Worm (Caenorhabditis elegans) whole organism, L4 larva: ENCODE results near the gene pdr-1.
"Not testable (repeated sequence)": the region's sequence is repeated elsewhere in the genome, so short reads cannot be mapped to it uniquely, and the experiment has no call there.

Experiments used
- D1046.2 ChIP-seq: fragments of 200-800 bp; sonication (Bioruptor generic); IDR thresholded peaks from 2 replicates; pipeline ENCODE4 v1.3.6; 2022; ENCODE audit warnings: missing genetic modification characterization, missing compliant biosample characterization
- F44E2.7 ChIP-seq: fragments of 200-800 bp; sonication (Bioruptor generic); IDR thresholded peaks from 2 replicates; pipeline ENCODE4 v2.1.2; 2022; ENCODE audit warnings: missing genetic modification characterization, missing compliant biosample characterization
- Y105C5A.15 ChIP-seq: fragments of 200-800 bp; sonication (Bioruptor generic); IDR thresholded peaks from 2 replicates; pipeline ENCODE4 v1.3.6; 2022; ENCODE audit warnings: missing genetic modification characterization, missing compliant biosample characterization
- Y48G9A.11 ChIP-seq: fragments of 200-800 bp; sonication (Bioruptor generic); IDR thresholded peaks from 2 replicates; pipeline ENCODE4 v1.3.6; 2022; ENCODE audit warnings: missing genetic modification reagents, missing genetic modification characterization, missing compliant biosample characterization
- Y5F2A.4 ChIP-seq: fragments of 200-800 bp; sonication (Bioruptor generic); optimal IDR thresholded peaks from 2 replicates; lab custom pipeline; 2018; ENCODE audit warnings: mild to moderate bottlenecking, missing genetic modification characterization, missing compliant biosample characterization
- aha-1 ChIP-seq: fragments of 150-350 bp; peaks from one replicate; lab custom pipeline; 2014; ENCODE audit warnings: missing biosample characterization, missing genetic modification characterization
- aly-2 ChIP-seq: sonication (generic microtip); optimal IDR thresholded peaks from 2 replicates; lab custom pipeline; 2018; ENCODE audit warnings: missing biosample characterization, missing genetic modification characterization
- ama-1 ChIP-seq: fragments of 150-350 bp; optimal IDR thresholded peaks from 2 replicates; lab custom pipeline; 2014; ENCODE audit warnings: inconsistent platforms, mixed read lengths
- attf-4 ChIP-seq: sonication (generic microtip); optimal IDR thresholded peaks from 3 replicates; lab custom pipeline; 2017; ENCODE audit warnings: missing biosample characterization, missing genetic modification characterization
- ceh-20 ChIP-seq: fragments of 200-800 bp; sonication (Bioruptor generic); IDR thresholded peaks from 2 replicates; pipeline ENCODE4 v1.3.6; 2022; ENCODE audit warnings: missing genetic modification reagents, missing genetic modification characterization, missing compliant biosample characterization
- ceh-62 ChIP-seq: sonication (generic microtip); optimal IDR thresholded peaks from 2 replicates; lab custom pipeline; 2017; ENCODE audit warnings: missing biosample characterization, missing genetic modification characterization
- daf-12 ChIP-seq: fragments of 150-350 bp; optimal IDR thresholded peaks from 2 replicates; lab custom pipeline; 2014; ENCODE audit warnings: missing biosample characterization, missing genetic modification reagents, missing genetic modification characterization
- daf-8 ChIP-seq: fragments of 200-800 bp; sonication (Bioruptor generic); IDR thresholded peaks from 2 replicates; pipeline ENCODE4 v1.3.6; 2022; ENCODE audit warnings: missing genetic modification characterization, missing compliant biosample characterization
- duxl-1 ChIP-seq: sonication (generic microtip); optimal IDR thresholded peaks from 2 replicates; lab custom pipeline; 2016; ENCODE audit warnings: mild to moderate bottlenecking, missing genetic modification characterization, moderate library complexity, missing compliant biosample characterization; ENCODE audit not compliant: poor library complexity
- dve-1 ChIP-seq: sonication (generic microtip); optimal IDR thresholded peaks from 2 replicates; lab custom pipeline; 2017; ENCODE audit warnings: antibody characterized with exemption, mild to moderate bottlenecking, missing genetic modification characterization, missing compliant biosample characterization; ENCODE audit not compliant: insufficient read depth
- egl-27 ChIP-seq: sonication (generic microtip); optimal IDR thresholded peaks from 3 replicates; lab custom pipeline; 2017; ENCODE audit warnings: missing biosample characterization, missing genetic modification reagents, missing genetic modification characterization
- fkh-10 ChIP-seq: fragments of 150-350 bp; optimal IDR thresholded peaks from 2 replicates; lab custom pipeline; 2014; ENCODE audit warnings: missing biosample characterization, missing genetic modification reagents, missing genetic modification characterization
- lin-15B ChIP-seq: fragments of 150-350 bp; sonication (generic microtip); optimal IDR thresholded peaks from 3 replicates; lab custom pipeline; 2014; ENCODE audit warnings: missing biosample characterization, missing genetic modification characterization
- lin-29 ChIP-seq: fragments of 200-800 bp; sonication (Bioruptor generic); IDR thresholded peaks from 2 replicates; pipeline ENCODE4 v1.3.6; 2022; ENCODE audit warnings: missing genetic modification reagents, missing genetic modification characterization, missing compliant biosample characterization
- lin-39 ChIP-seq: fragments of 150-350 bp; optimal IDR thresholded peaks from 2 replicates; lab custom pipeline; 2014; ENCODE audit warnings: missing biosample characterization, missing genetic modification reagents, missing genetic modification characterization
- lir-3 ChIP-seq: sonication (generic microtip); optimal IDR thresholded peaks from 2 replicates; lab custom pipeline; 2016; ENCODE audit warnings: mild to moderate bottlenecking, missing genetic modification characterization, missing compliant biosample characterization
- madf-5 ChIP-seq, 2 experiments: fragments of 200-800 bp; sonication (Bioruptor generic); IDR thresholded peaks; 2 replicates each; pipeline ENCODE4 v1.3.6; 2022; ENCODE audit warnings: missing compliant biosample characterization in 2 of 2, missing genetic modification characterization in 2 of 2
- mxl-2 ChIP-seq: fragments of 200-800 bp; sonication (Bioruptor generic); conservative IDR thresholded peaks from 2 replicates; pipeline ENCODE4 v1.3.6; 2022; ENCODE audit warnings: missing genetic modification reagents, missing genetic modification characterization, missing compliant biosample characterization
- mxl-3 ChIP-seq: fragments of 200-800 bp; sonication (Bioruptor generic); optimal IDR thresholded peaks from 2 replicates; lab custom pipeline; 2018; ENCODE audit warnings: mild to moderate bottlenecking, missing genetic modification characterization, missing compliant biosample characterization
- nhr-11 ChIP-seq: fragments of 150-350 bp; optimal IDR thresholded peaks from 2 replicates; lab custom pipeline; 2014; ENCODE audit warnings: missing biosample characterization, missing genetic modification characterization
- nhr-25 ChIP-seq: sonication (generic microtip); optimal IDR thresholded peaks from 2 replicates; lab custom pipeline; 2017; ENCODE audit warnings: missing genetic modification characterization, mild to moderate bottlenecking, missing compliant biosample characterization, antibody characterized with exemption, moderate library complexity, borderline replicate concordance; ENCODE audit not compliant: insufficient read depth
- nhr-28 ChIP-seq: fragments of 150-350 bp; optimal IDR thresholded peaks from 2 replicates; lab custom pipeline; 2014; ENCODE audit warnings: missing biosample characterization, missing genetic modification characterization
- nhr-42 ChIP-seq: fragments of 200-800 bp; sonication (Bioruptor generic); IDR thresholded peaks from 2 replicates; pipeline ENCODE4 v1.3.6; 2022; ENCODE audit warnings: missing genetic modification characterization, missing compliant biosample characterization
- nhr-6 ChIP-seq: fragments of 150-350 bp; optimal IDR thresholded peaks from 2 replicates; lab custom pipeline; 2014; ENCODE audit warnings: missing biosample characterization, missing genetic modification characterization
- nhr-77 ChIP-seq: fragments of 150-350 bp; optimal IDR thresholded peaks from 2 replicates; lab custom pipeline; 2014; ENCODE audit warnings: missing biosample characterization, missing genetic modification characterization
- pha-4 ChIP-seq, 2 experiments: fragments of 150-350 bp in 1 of 2; fragments of 200-800 bp in 1 of 2; sonication (Bioruptor generic) in 1 of 2; IDR thresholded peaks in 1 of 2; optimal IDR thresholded peaks in 1 of 2; 2 replicates each; pipeline versions ENCODE4 v1.3.6 to Lab custom; 2014 to 2022; ENCODE audit warnings: missing genetic modification characterization in 2 of 2, missing genetic modification reagents in 2 of 2, missing biosample characterization in 1 of 2, missing compliant biosample characterization in 1 of 2
- php-3 ChIP-seq: fragments of 200-800 bp; sonication (Bioruptor generic); IDR thresholded peaks from 2 replicates; pipeline ENCODE4 v1.3.6; 2022; ENCODE audit warnings: missing genetic modification reagents, missing genetic modification characterization, missing compliant biosample characterization
- pqm-1 ChIP-seq: sonication (generic microtip); optimal IDR thresholded peaks from 2 replicates; lab custom pipeline; 2017; ENCODE audit warnings: missing biosample characterization, missing genetic modification characterization
- set-16 ChIP-seq: fragments of 200-800 bp; sonication (Bioruptor generic); IDR thresholded peaks from 2 replicates; pipeline ENCODE4 v1.3.6; 2022; ENCODE audit warnings: missing genetic modification reagents, missing genetic modification characterization, missing compliant biosample characterization
- spr-1 ChIP-seq: sonication (generic microtip); optimal IDR thresholded peaks from 2 replicates; lab custom pipeline; 2016; ENCODE audit warnings: mild to moderate bottlenecking, missing genetic modification characterization, missing compliant biosample characterization
- spr-3 ChIP-seq: fragments of 200-800 bp; sonication (Bioruptor generic); optimal IDR thresholded peaks from 2 replicates; lab custom pipeline; 2018; ENCODE audit warnings: mild to moderate bottlenecking, missing genetic modification characterization, missing compliant biosample characterization
- tag-97 ChIP-seq: fragments of 200-800 bp; sonication (Bioruptor generic); IDR thresholded peaks from 2 replicates; pipeline ENCODE4 v1.3.6; 2022; ENCODE audit warnings: missing genetic modification characterization, missing compliant biosample characterization
- unc-130 ChIP-seq: sonication (generic microtip); optimal IDR thresholded peaks from 2 replicates; lab custom pipeline; 2016; ENCODE audit warnings: missing genetic modification reagents, missing genetic modification characterization, missing compliant biosample characterization
- unc-39 ChIP-seq: sonication (generic microtip); optimal IDR thresholded peaks from 2 replicates; lab custom pipeline; 2017; ENCODE audit warnings: missing biosample characterization, missing genetic modification characterization
- zfp-2 ChIP-seq: sonication (generic microtip); optimal IDR thresholded peaks from 2 replicates; lab custom pipeline; 2016; ENCODE audit warnings: mild to moderate bottlenecking, missing genetic modification characterization, missing compliant biosample characterization
- zfp-3 ChIP-seq: fragments of 200-800 bp; sonication (Bioruptor generic); conservative IDR thresholded peaks from 2 replicates; pipeline ENCODE4 v1.3.6; 2022; ENCODE audit warnings: missing genetic modification reagents, missing genetic modification characterization, missing compliant biosample characterization
- zip-11 ChIP-seq: fragments of 200-800 bp; sonication (Bioruptor generic); IDR thresholded peaks from 2 replicates; pipeline ENCODE4 v1.3.6; 2022; ENCODE audit warnings: missing genetic modification characterization, missing compliant biosample characterization
- ztf-11 ChIP-seq: fragments of 150-350 bp; optimal IDR thresholded peaks from 2 replicates; lab custom pipeline; 2014; ENCODE audit warnings: missing biosample characterization, missing genetic modification characterization

Gene pdr-1

DNA sequence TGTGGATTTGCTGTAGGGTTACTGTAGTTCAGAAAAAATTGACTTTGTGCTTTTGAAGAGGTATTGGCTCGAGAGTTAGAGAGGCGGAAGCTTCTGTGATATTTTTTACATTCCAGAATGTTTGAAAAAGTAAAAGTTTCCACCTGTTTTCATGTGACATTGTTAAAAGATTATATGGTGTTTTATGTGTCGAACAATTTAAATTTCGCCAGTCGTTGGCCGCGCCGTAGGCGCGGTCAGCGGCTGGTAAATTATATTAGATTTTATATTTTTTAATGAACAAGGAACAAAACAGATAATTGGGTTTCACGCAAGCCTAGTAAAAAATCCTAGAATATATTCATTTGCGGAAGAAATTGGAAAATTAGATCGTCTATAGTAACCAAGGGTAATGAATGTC is 20.2 kb upstream of the pdr-1 start, which contains the start of gene mlc-7:
Gene mlc-7 (plus strand): TSS at position 301 of the 400 bp plus-strand sequence.
- not testable (repeated sequence) for TF ChIP-seq daf-12 (tag; lab: Kevin White, UChicago); Y105C5A.15 (GFP tag; lab: Robert Waterston, UW); ceh-20 (GFP tag; lab: Robert Waterston, UW)

DNA sequence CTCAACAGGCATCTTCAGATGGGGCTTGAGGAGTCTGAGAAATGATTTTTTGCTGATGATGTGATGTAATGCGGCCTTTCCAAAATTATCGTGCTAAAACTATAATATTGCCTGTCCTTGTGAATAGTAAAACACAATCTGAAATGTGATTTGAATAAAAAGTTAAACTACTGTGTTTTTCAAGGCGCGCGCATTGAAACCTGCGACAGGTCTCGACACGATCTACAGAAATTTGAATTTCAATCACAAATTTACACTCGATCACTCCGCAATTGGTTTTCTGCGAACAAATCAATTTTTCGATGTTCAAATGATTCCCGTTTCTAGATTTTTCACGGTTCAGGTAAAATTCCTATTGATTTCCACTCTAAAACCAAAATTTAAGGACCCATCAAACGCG is 15.6 kb upstream of the pdr-1 start, which contains the start of gene toca-2:
Gene toca-2 (plus strand): TSS at position 208 of the 400 bp plus-strand sequence.
- peak; percentile 44 for TF ChIP-seq aha-1 (tag; lab: Kevin White, UChicago)
- no peak for TF ChIP-seq nhr-6 (tag; lab: Kevin White, UChicago)

DNA sequence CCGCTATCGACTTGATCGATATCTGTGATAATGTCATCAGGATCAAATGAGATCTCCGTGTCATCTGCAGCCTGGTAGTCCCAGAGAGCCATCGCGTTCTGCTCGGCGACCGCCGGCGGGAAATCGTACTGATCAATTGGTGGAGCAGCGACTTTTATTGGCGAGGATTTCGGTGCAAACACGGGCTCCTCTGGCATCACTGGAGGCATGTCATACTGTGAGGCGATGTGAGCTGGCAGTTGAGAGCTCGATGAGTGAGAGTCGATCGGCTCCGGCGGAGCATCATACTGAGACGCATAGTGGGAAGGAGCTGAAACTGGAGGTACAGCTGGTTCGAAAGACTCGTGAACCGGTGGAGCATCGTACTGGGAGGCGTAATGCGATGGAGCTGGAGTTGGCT is 11.6 kb upstream of the pdr-1 start:
- TF ChIP-seq mxl-3 (GFP tag; lab: Kevin White, UChicago) (no peak), aha-1 (tag; lab: Kevin White, UChicago) (peak; percentile 64), set-16 (peak; percentile 69), ceh-62 (tag; lab: Kevin White, UChicago) (no peak), dve-1 (tag; lab: Kevin White, UChicago) (no peak)
- TF ChIP-seq, all 104 proteins: peak for 2

DNA sequence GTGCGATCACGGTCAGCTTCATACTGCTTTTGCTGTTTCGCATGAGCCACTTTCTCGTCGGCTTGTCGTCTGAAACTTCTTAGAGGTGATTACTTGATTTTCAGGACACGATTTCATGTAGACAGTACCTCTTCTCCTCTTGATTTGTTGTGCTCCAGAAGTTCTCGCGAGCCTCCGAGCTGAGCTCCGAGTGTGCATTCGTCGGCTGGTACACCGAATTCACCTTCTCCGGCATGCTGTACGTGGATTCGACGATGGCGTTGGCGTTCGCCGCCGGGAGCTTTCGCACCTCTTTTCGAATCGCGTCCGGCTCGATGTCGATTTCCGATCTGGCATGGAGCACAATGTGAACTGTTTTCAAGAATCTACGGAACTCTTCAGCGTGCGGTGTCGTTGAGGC is 10.3 kb upstream of the pdr-1 start:
- no peak for TF ChIP-seq daf-8
- TF ChIP-seq lin-15B (tag; lab: Kevin White, UChicago) = no peak
- peak; percentile 77 for TF ChIP-seq set-16
- TF ChIP-seq egl-27 = no peak
- no peak for TF ChIP-seq dve-1 (tag; lab: Kevin White, UChicago)
- TF ChIP-seq nhr-42 = no peak
- TF ChIP-seq zip-11 = no peak
- 0 out of 2 replicates have a peak, but pooled peaks have one; percentile 17 for TF ChIP-seq zfp-3 (GFP tag; lab: Robert Waterston, UW)
- TF ChIP-seq fkh-10 (GFP tag; lab: Kevin White, UChicago) = no peak
- peak; percentile 77 for TF ChIP-seq aha-1 (tag; lab: Kevin White, UChicago)
- no peak for TF ChIP-seq unc-130 (GFP tag; lab: Kevin White, UChicago)
- no peak for TF ChIP-seq nhr-28 (tag; lab: Kevin White, UChicago)
- no peak for TF ChIP-seq nhr-77 (tag; lab: Kevin White, UChicago)
- no peak for TF ChIP-seq spr-3 (GFP tag; lab: Kevin White, UChicago)
- TF ChIP-seq mxl-2 (GFP tag; lab: Robert Waterston, UW) = no peak
- TF ChIP-seq lin-29 = no peak
- 0 out of 2 replicates have a peak, but pooled peaks have one; percentile 28 for TF ChIP-seq D1046.2 (GFP tag; lab: Robert Waterston, UW)

DNA sequence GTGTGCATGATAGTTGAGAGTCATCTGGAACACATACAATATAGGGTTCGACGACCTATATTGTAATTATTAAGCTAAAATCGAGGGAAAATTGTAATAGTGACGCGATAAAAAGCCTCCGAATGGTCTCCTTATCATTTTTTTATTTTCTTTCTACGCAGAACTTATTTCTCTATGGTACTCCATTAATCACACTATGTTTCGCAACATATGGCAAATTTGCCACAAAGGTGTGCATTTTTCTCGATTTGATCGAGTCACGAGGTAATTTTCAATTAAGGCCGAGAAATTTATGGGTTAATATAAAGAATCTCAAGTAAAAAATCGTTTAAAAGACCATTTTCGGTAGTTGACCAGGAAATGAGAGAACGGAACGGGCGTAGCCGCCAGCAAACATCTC is 9.3 kb upstream of the pdr-1 start, which contains the start of gene dbn-1:
Gene dbn-1 (minus strand): TSS at position 24 of the 400 bp plus-strand sequence.
- TF ChIP-seq attf-4 (tag; lab: Kevin White, UChicago) (no peak), pqm-1 (tag; lab: Kevin White, UChicago) (peak; percentile 77), egl-27 (no peak), aly-2 (no peak), pha-4 (GFP tag; IDR thresholded peaks at IDR 0.05; lab: Robert Waterston, UW) (no peak), pha-4 (tag; optimal IDR thresholded peaks at IDR 0.05; lab: Kevin White, UChicago) (no peak), madf-5 (GFP tag; IDR thresholded peaks at IDR 0.05; lab: Robert Waterston, UW) (no peak), nhr-25 (tag; lab: Kevin White, UChicago) (no peak), lin-39 (tag; lab: Kevin White, UChicago) (no peak), nhr-11 (tag; lab: Kevin White, UChicago) (no peak), D1046.2 (GFP tag; lab: Robert Waterston, UW) (no peak), Y105C5A.15 (GFP tag; lab: Robert Waterston, UW) (no peak), dve-1 (tag; lab: Kevin White, UChicago) (peak; percentile 61), Y5F2A.4 (no peak), lir-3 (no peak), ztf-11 (no peak), unc-39 (tag; lab: Kevin White, UChicago) (no peak), F44E2.7 (GFP tag; lab: Robert Waterston, UW) (no peak), tag-97 (GFP tag; lab: Robert Waterston, UW) (no peak), duxl-1 (tag; lab: Kevin White, UChicago) (no peak), ceh-62 (tag; lab: Kevin White, UChicago) (no peak), nhr-77 (tag; lab: Kevin White, UChicago) (peak; percentile 8), ama-1 (no peak), spr-1 (no peak), php-3 (GFP tag; lab: Robert Waterston, UW) (0 out of 2 replicates have a peak, but pooled peaks have one; percentile 50), zfp-2 (tag; lab: Kevin White, UChicago) (no peak), Y48G9A.11 (no peak)
